Worm (Caenorhabditis elegans): Measurements from ENCODE around the gene F11D5.6.

- no peak for TF ChIP-seq ztf-23 (GFP tag; IDR thresholded peaks at IDR 0.05)
- no peak for TF ChIP-seq klf-2 (GFP tag; conservative IDR thresholded peaks at IDR 0.05)
- TF ChIP-seq flt-1 (GFP tag; IDR thresholded peaks at IDR 0.05), result no peak
- no peak for TF ChIP-seq cog-1 (tag; optimal IDR thresholded peaks at IDR 0.05)
- TF ChIP-seq tab-1 (GFP tag; IDR thresholded peaks at IDR 0.05), result no peak
- TF ChIP-seq ref-1 (GFP tag; conservative IDR thresholded peaks at IDR 0.05), result no peak
- no peak for TF ChIP-seq ztf-29 (GFP tag; IDR thresholded peaks at IDR 0.05)
- no peak for TF ChIP-seq med-1 (GFP tag; optimal IDR thresholded peaks at IDR 0.05; ENCODE audit: insufficient read depth)
- TF ChIP-seq T22C8.4 (GFP tag; IDR thresholded peaks at IDR 0.05), result no peak
Measured at ce11 chrX:3350306-3350705, 24.2 kb upstream of the F11D5.6 start, which contains the start of gene nspg-4.

Measured in whole organism, midembryonic.